Worm (Caenorhabditis elegans) whole organism, L4/young adult: ENCODE measurements around the gene M04B2.2.

Source experiments
- W03F9.2 ChIP-seq: fragments of 150-350 bp; optimal IDR thresholded peaks from 2 replicates; lab custom pipeline; 2014; ENCODE audit warnings: missing biosample characterization, missing genetic modification characterization
- dao-5 ChIP-seq: sonication (generic microtip); optimal IDR thresholded peaks from 2 replicates; lab custom pipeline; 2016; ENCODE audit warnings: missing genotype, missing genetic modification characterization, moderate library complexity, missing compliant biosample characterization
- him-1 ChIP-seq: sonication (generic microtip); optimal IDR thresholded peaks from 2 replicates; lab custom pipeline; 2016; ENCODE audit warnings: missing genotype, missing genetic modification reagents, missing genetic modification characterization, missing compliant biosample characterization

ce11 chrIV:11491422-11491821, 36.4 kb upstream of the M04B2.2 start:
- no peak for TF ChIP-seq dao-5 (tag; lab: Kevin White, UChicago)
- TF ChIP-seq him-1, result no peak
- no peak for TF ChIP-seq W03F9.2
